1 fruit fly cellular context compared by ENCODE assay signal in genomic region chr3R:29214262-29214661, dm6.
A peak's percentile ranks its signal among the peaks of the same experiment; 100 is the strongest.
TF ChIP-seq lines count a peak whose summit lies in the region.

No protein-coding gene starts in this region.

TF ChIP-seq in whole organism, embryonic, 481 proteins besides CTCF, POLR2A, EP300 and RAD21 (continued from another document and continues in another):
- TF ChIP-seq CG34422 (GFP tag; IDR thresholded peaks at IDR 0.05; lab: Robert Waterston, UW) (peak; percentile 99), ftz-f1 (GFP tag; optimal IDR thresholded peaks at IDR 0.05; lab: Kevin White, UChicago) (peak; percentile 92), CG12155 (GFP tag; optimal IDR thresholded peaks at IDR 0.05; lab: Kevin White, UChicago) (peak; percentile 98), Camta (GFP tag; optimal IDR thresholded peaks at IDR 0.05; lab: Kevin White, UChicago) (peak; percentile 99), Sox100B (GFP tag; optimal IDR thresholded peaks at IDR 0.05; lab: Kevin White, UChicago) (peak; percentile 98), Dek (tag; optimal IDR thresholded peaks at IDR 0.05; lab: Kevin White, UChicago) (peak; percentile 99), lov (optimal IDR thresholded peaks at IDR 0.05; lab: Kevin White, UChicago) (no peak), lov (GFP tag; IDR thresholded peaks at IDR 0.05; lab: Robert Waterston, UW) (peak; percentile 100), CG4854 (GFP tag; optimal IDR thresholded peaks at IDR 0.05; lab: Kevin White, UChicago) (peak; percentile 99), CG17802 (tag; optimal IDR thresholded peaks at IDR 0.05; lab: Kevin White, UChicago) (peak; percentile 92), Rfx (GFP tag; IDR thresholded peaks at IDR 0.05; lab: Robert Waterston, UW) (peak; percentile 100), CG11696 (GFP tag; IDR thresholded peaks at IDR 0.05; lab: Robert Waterston, UW) (peak; percentile 98), CG10959 (GFP tag; IDR thresholded peaks at IDR 0.05; lab: Robert Waterston, UW) (peak; percentile 99), CG14014 (GFP tag; IDR thresholded peaks at IDR 0.05; lab: Robert Waterston, UW) (peak; percentile 99), Oli (tag; optimal IDR thresholded peaks at IDR 0.05; lab: Kevin White, UChicago) (peak; percentile 99), fd64A (GFP tag; optimal IDR thresholded peaks at IDR 0.05; lab: Kevin White, UChicago) (peak; percentile 99), HmgD (GFP tag; optimal IDR thresholded peaks at IDR 0.05; lab: Kevin White, UChicago) (peak; percentile 98), Dad (GFP tag; optimal IDR thresholded peaks at IDR 0.05; lab: Kevin White, UChicago) (peak; percentile 99), CG42726 (GFP tag; IDR thresholded peaks at IDR 0.05; lab: Robert Waterston, UW; ENCODE audit: partially characterized antibody) (peak; percentile 27; the same call in 1 of the 2 replicates), CG10366 (GFP tag; IDR thresholded peaks at IDR 0.05; lab: Robert Waterston, UW) (peak; percentile 99), Lhr (GFP tag; optimal IDR thresholded peaks at IDR 0.05; lab: Kevin White, UChicago) (peak; percentile 99), Hr39 (optimal IDR thresholded peaks at IDR 0.05; lab: Kevin White, UChicago) (no peak), CG18262 (tag; optimal IDR thresholded peaks at IDR 0.05; lab: Kevin White, UChicago) (peak; percentile 99), D19A (tag; optimal IDR thresholded peaks at IDR 0.05; lab: Kevin White, UChicago) (peak; percentile 98), slou (GFP tag; optimal IDR thresholded peaks at IDR 0.05; lab: Kevin White, UChicago) (peak; percentile 98), sr (GFP tag; IDR thresholded peaks at IDR 0.05; lab: Robert Waterston, UW) (peak; percentile 98), Asciz (GFP tag; optimal IDR thresholded peaks at IDR 0.05; lab: Kevin White, UChicago) (peak; percentile 99), CG31441 (GFP tag; IDR thresholded peaks at IDR 0.05; lab: Robert Waterston, UW) (peak; percentile 98), CG33557 (GFP tag; optimal IDR thresholded peaks at IDR 0.05; lab: Kevin White, UChicago) (peak; percentile 100), CG9727 (GFP tag; optimal IDR thresholded peaks at IDR 0.05; lab: Kevin White, UChicago) (peak; percentile 100), CHES-1-like (GFP tag; optimal IDR thresholded peaks at IDR 0.05; lab: Kevin White, UChicago) (peak; percentile 99), CG13624 (GFP tag; optimal IDR thresholded peaks at IDR 0.05; lab: Kevin White, UChicago) (peak; percentile 99), CG2129 (GFP tag; IDR thresholded peaks at IDR 0.05; lab: Robert Waterston, UW; ENCODE audit: partially characterized antibody) (no peak), eyg (GFP tag; optimal IDR thresholded peaks at IDR 0.05; lab: Kevin White, UChicago) (peak; percentile 99), kni (GFP tag; optimal IDR thresholded peaks at IDR 0.05; lab: Kevin White, UChicago) (peak; percentile 98), abd-A (tag; optimal IDR thresholded peaks at IDR 0.05; lab: Kevin White, UChicago) (peak; percentile 93), Gsc (GFP tag; IDR thresholded peaks at IDR 0.05; lab: Robert Waterston, UW) (peak; percentile 97), CG2678 (tag; optimal IDR thresholded peaks at IDR 0.05; lab: Kevin White, UChicago) (peak; percentile 99), tgo (GFP tag; IDR thresholded peaks at IDR 0.05; lab: Robert Waterston, UW) (peak; percentile 99), CG8765 (GFP tag; IDR thresholded peaks at IDR 0.05; lab: Robert Waterston, UW) (peak; percentile 99), tin (GFP tag; optimal IDR thresholded peaks at IDR 0.05; lab: Kevin White, UChicago) (peak; percentile 100), Dll (GFP tag; IDR thresholded peaks at IDR 0.05; lab: Robert Waterston, UW; ENCODE audit: partially characterized antibody) (peak; percentile 24; the same call in 1 of the 4 replicates), lab (GFP tag; optimal IDR thresholded peaks at IDR 0.05; lab: Kevin White, UChicago) (peak; percentile 100), HLH4C (GFP tag; IDR thresholded peaks at IDR 0.05; lab: Robert Waterston, UW; ENCODE audit: partially characterized antibody) (peak; percentile 67), Ets97D (GFP tag; optimal IDR thresholded peaks at IDR 0.05; lab: Kevin White, UChicago) (peak; percentile 96), btn (GFP tag; optimal IDR thresholded peaks at IDR 0.05; lab: Kevin White, UChicago) (peak; percentile 99), CG31388 (GFP tag; optimal IDR thresholded peaks at IDR 0.05; lab: Kevin White, UChicago) (peak; percentile 98), CG8359 (GFP tag; optimal IDR thresholded peaks at IDR 0.05; lab: Kevin White, UChicago; ENCODE audit: borderline replicate concordance) (peak; percentile 96), CG3065 (GFP tag; optimal IDR thresholded peaks at IDR 0.05; lab: Kevin White, UChicago) (peak; percentile 99), sens (GFP tag; lab: Kevin White, UChicago) (peak; percentile 100), Hey (tag; optimal IDR thresholded peaks at IDR 0.05; lab: Kevin White, UChicago) (peak; percentile 97), zfh2 (GFP tag; optimal IDR thresholded peaks at IDR 0.05; lab: Kevin White, UChicago) (peak; percentile 99), twi (tag; optimal IDR thresholded peaks at IDR 0.05; lab: Kevin White, UChicago) (peak; percentile 98), C15 (GFP tag; IDR thresholded peaks at IDR 0.05; lab: Robert Waterston, UW) (peak; percentile 98), CG7786 (GFP tag; optimal IDR thresholded peaks at IDR 0.05; lab: Kevin White, UChicago) (peak; percentile 99), pzg (GFP tag; optimal IDR thresholded peaks at IDR 0.05; lab: Kevin White, UChicago) (peak; percentile 37), Dp (GFP tag; optimal IDR thresholded peaks at IDR 0.05; lab: Kevin White, UChicago) (peak; percentile 46), Pdp1 (GFP tag; optimal IDR thresholded peaks at IDR 0.05; lab: Kevin White, UChicago) (peak; percentile 99), pum (GFP tag; optimal IDR thresholded peaks at IDR 0.05; lab: Kevin White, UChicago) (peak; percentile 99), CG7839 (tag; optimal IDR thresholded peaks at IDR 0.05; lab: Kevin White, UChicago) (peak; percentile 100), Hr3 (GFP tag; optimal IDR thresholded peaks at IDR 0.05; lab: Kevin White, UChicago) (peak; percentile 99), CG3995 (GFP tag; optimal IDR thresholded peaks at IDR 0.05; lab: Kevin White, UChicago) (peak; percentile 88), dysf (GFP tag; IDR thresholded peaks at IDR 0.05; lab: Robert Waterston, UW) (peak; percentile 99), Doc2 (GFP tag; IDR thresholded peaks at IDR 0.05; lab: Robert Waterston, UW) (peak; percentile 90), CG4424 (GFP tag; optimal IDR thresholded peaks at IDR 0.05; lab: Kevin White, UChicago) (peak; percentile 99), disco-r (GFP tag; optimal IDR thresholded peaks at IDR 0.05; lab: Kevin White, UChicago) (peak; percentile 99), lilli (GFP tag; optimal IDR thresholded peaks at IDR 0.05; lab: Kevin White, UChicago) (peak; percentile 100), CG11456 (GFP tag; IDR thresholded peaks at IDR 0.05; lab: Robert Waterston, UW) (peak; percentile 99), Atf6 (GFP tag; IDR thresholded peaks at IDR 0.05; lab: Robert Waterston, UW) (peak; percentile 99), jumu (GFP tag; optimal IDR thresholded peaks at IDR 0.05; lab: Kevin White, UChicago) (peak; percentile 98), CG16815 (GFP tag; optimal IDR thresholded peaks at IDR 0.05; lab: Kevin White, UChicago) (peak; percentile 99), Meics (GFP tag; optimal IDR thresholded peaks at IDR 0.05; lab: Kevin White, UChicago) (peak; percentile 99), CG17186 (GFP tag; optimal IDR thresholded peaks at IDR 0.05; lab: Kevin White, UChicago) (peak; percentile 94), amos (GFP tag; IDR thresholded peaks at IDR 0.05; lab: Robert Waterston, UW; ENCODE audit: partially characterized antibody) (peak; percentile 40; the same call in 1 of the 2 replicates), otp (GFP tag; IDR thresholded peaks at IDR 0.05; lab: Robert Waterston, UW) (peak; percentile 100), Stat92E (GFP tag; optimal IDR thresholded peaks at IDR 0.05; lab: Kevin White, UChicago) (peak in 1 of 3 experiments; percentile 99), fd96Cb (tag; optimal IDR thresholded peaks at IDR 0.05; lab: Kevin White, UChicago) (peak; percentile 99), CG7928 (GFP tag; optimal IDR thresholded peaks at IDR 0.05; lab: Kevin White, UChicago) (peak; percentile 86), ewg (GFP tag; optimal IDR thresholded peaks at IDR 0.05; lab: Kevin White, UChicago) (peak; percentile 97), rib (GFP tag; IDR thresholded peaks at IDR 0.05; lab: Robert Waterston, UW) (peak; percentile 99), nmo (GFP tag; optimal IDR thresholded peaks at IDR 0.05; lab: Kevin White, UChicago) (peak; percentile 99), Six4 (GFP tag; optimal IDR thresholded peaks at IDR 0.05; lab: Kevin White, UChicago) (peak; percentile 99), dm (GFP tag; optimal IDR thresholded peaks at IDR 0.05; lab: Kevin White, UChicago) (peak; percentile 98), gce (GFP tag; IDR thresholded peaks at IDR 0.05; lab: Robert Waterston, UW) (peak; percentile 99), CG9437 (GFP tag; optimal IDR thresholded peaks at IDR 0.05; lab: Kevin White, UChicago) (peak; percentile 95), az2 (GFP tag; optimal IDR thresholded peaks at IDR 0.05; lab: Kevin White, UChicago) (peak; percentile 99), CG10462 (GFP tag; optimal IDR thresholded peaks at IDR 0.05; lab: Kevin White, UChicago) (peak; percentile 99), schlank (tag; optimal IDR thresholded peaks at IDR 0.05; lab: Kevin White, UChicago) (peak; percentile 98), CG3281 (GFP tag; optimal IDR thresholded peaks at IDR 0.05; lab: Kevin White, UChicago) (peak; percentile 99), CG15696 (tag; optimal IDR thresholded peaks at IDR 0.05; lab: Kevin White, UChicago) (peak; percentile 100), zen2 (GFP tag; IDR thresholded peaks at IDR 0.05; lab: Robert Waterston, UW; ENCODE audit: partially characterized antibody) (no peak), Antp (GFP tag; optimal IDR thresholded peaks at IDR 0.05; lab: Kevin White, UChicago) (peak; percentile 99), cg (GFP tag; optimal IDR thresholded peaks at IDR 0.05; lab: Kevin White, UChicago) (peak; percentile 85), Jarid2 (GFP tag; optimal IDR thresholded peaks at IDR 0.05; lab: Kevin White, UChicago) (peak; percentile 96), H15 (GFP tag; IDR thresholded peaks at IDR 0.05; lab: Robert Waterston, UW) (peak; percentile 99), grn (GFP tag; optimal IDR thresholded peaks at IDR 0.05; lab: Kevin White, UChicago) (peak; percentile 94), Nf-YC (tag; optimal IDR thresholded peaks at IDR 0.05; lab: Kevin White, UChicago) (peak; percentile 92), peb (GFP tag; IDR thresholded peaks at IDR 0.05; lab: Robert Waterston, UW) (peak; percentile 99), wek (GFP tag; optimal IDR thresholded peaks at IDR 0.05; lab: Kevin White, UChicago) (peak; percentile 96), CrebB (tag; optimal IDR thresholded peaks at IDR 0.05; lab: Kevin White, UChicago) (peak; percentile 99), CG6791 (GFP tag; IDR thresholded peaks at IDR 0.05; lab: Robert Waterston, UW; ENCODE audit: partially characterized antibody) (no peak; the same call in 1 of the 3 replicates), eve (GFP tag; optimal IDR thresholded peaks at IDR 0.05; lab: Kevin White, UChicago) (peak in 1 of 2 experiments; percentile 92), slp2 (GFP tag; optimal IDR thresholded peaks at IDR 0.05; lab: Kevin White, UChicago) (peak; percentile 98), nerfin-1 (tag; optimal IDR thresholded peaks at IDR 0.05; lab: Kevin White, UChicago) (peak; percentile 98), CG6272 (GFP tag; IDR thresholded peaks at IDR 0.05; lab: Robert Waterston, UW) (peak; percentile 96), ro (GFP tag; IDR thresholded peaks at IDR 0.05; lab: Robert Waterston, UW) (peak; percentile 97), CG10431 (GFP tag; optimal IDR thresholded peaks at IDR 0.05; lab: Kevin White, UChicago) (peak; percentile 98), zen (tag; optimal IDR thresholded peaks at IDR 0.05; lab: Kevin White, UChicago) (peak; percentile 99), fd102C (GFP tag; optimal IDR thresholded peaks at IDR 0.05; lab: Kevin White, UChicago) (peak; percentile 98), jing (GFP tag; optimal IDR thresholded peaks at IDR 0.05; lab: Kevin White, UChicago) (peak; percentile 98), BEAF-32 (GFP tag; optimal IDR thresholded peaks at IDR 0.05; lab: Kevin White, UChicago) (peak; percentile 42), CG8478 (optimal IDR thresholded peaks at IDR 0.05; lab: Kevin White, UChicago) (no peak), CG2199 (GFP tag; IDR thresholded peaks at IDR 0.05; lab: Robert Waterston, UW) (peak; percentile 99), CG6813 (GFP tag; optimal IDR thresholded peaks at IDR 0.05; lab: Kevin White, UChicago) (peak; percentile 99), zf30C (GFP tag; optimal IDR thresholded peaks at IDR 0.05; lab: Kevin White, UChicago) (peak; percentile 62), Eip74EF (GFP tag; optimal IDR thresholded peaks at IDR 0.05; lab: Kevin White, UChicago) (peak in 1 of 2 experiments; percentile 99), CG1603 (tag; optimal IDR thresholded peaks at IDR 0.05; lab: Kevin White, UChicago) (peak; percentile 96), CG6654 (GFP tag; optimal IDR thresholded peaks at IDR 0.05; lab: Kevin White, UChicago) (peak; percentile 92), MBD-R2 (GFP tag; IDR thresholded peaks at IDR 0.05; lab: Robert Waterston, UW) (peak; percentile 99), caup (GFP tag; optimal IDR thresholded peaks at IDR 0.05; lab: Kevin White, UChicago; ENCODE audit: severe bottlenecking) (peak; percentile 99), CG30403 (GFP tag; optimal IDR thresholded peaks at IDR 0.05; lab: Kevin White, UChicago) (peak; percentile 99), CG13775 (GFP tag; optimal IDR thresholded peaks at IDR 0.05; lab: Kevin White, UChicago) (peak; percentile 99), CG12104 (GFP tag; optimal IDR thresholded peaks at IDR 0.05; lab: Kevin White, UChicago) (peak; percentile 99), CG11560 (tag; IDR thresholded peaks at IDR 0.05; lab: Robert Waterston, UW) (peak; percentile 92), CG9817 (tag; optimal IDR thresholded peaks at IDR 0.05; lab: Kevin White, UChicago) (peak; percentile 99), CG11504 (tag; optimal IDR thresholded peaks at IDR 0.05; lab: Kevin White, UChicago) (peak; percentile 98), nerfin-2 (GFP tag; IDR thresholded peaks at IDR 0.05; lab: Robert Waterston, UW; ENCODE audit: partially characterized antibody) (no peak), BtbVII (GFP tag; optimal IDR thresholded peaks at IDR 0.05; lab: Kevin White, UChicago) (peak; percentile 99), run (tag; optimal IDR thresholded peaks at IDR 0.05; lab: Kevin White, UChicago) (peak; percentile 98), pros (GFP tag; optimal IDR thresholded peaks at IDR 0.05; lab: Kevin White, UChicago) (peak; percentile 68)
